Worm (Caenorhabditis elegans) whole organism, L4/young adult: ENCODE measurements around the gene R10H1.1.

Experiments
- W03F9.2 ChIP-seq: fragments of 150-350 bp; optimal IDR thresholded peaks from 2 replicates; lab custom pipeline; 2014; ENCODE audit warnings: missing biosample characterization, missing genetic modification characterization
- dao-5 ChIP-seq: sonication (generic microtip); optimal IDR thresholded peaks from 2 replicates; lab custom pipeline; 2016; ENCODE audit warnings: missing genotype, missing genetic modification characterization, moderate library complexity, missing compliant biosample characterization
- him-1 ChIP-seq: sonication (generic microtip); optimal IDR thresholded peaks from 2 replicates; lab custom pipeline; 2016; ENCODE audit warnings: missing genotype, missing genetic modification reagents, missing genetic modification characterization, missing compliant biosample characterization

DNA sequence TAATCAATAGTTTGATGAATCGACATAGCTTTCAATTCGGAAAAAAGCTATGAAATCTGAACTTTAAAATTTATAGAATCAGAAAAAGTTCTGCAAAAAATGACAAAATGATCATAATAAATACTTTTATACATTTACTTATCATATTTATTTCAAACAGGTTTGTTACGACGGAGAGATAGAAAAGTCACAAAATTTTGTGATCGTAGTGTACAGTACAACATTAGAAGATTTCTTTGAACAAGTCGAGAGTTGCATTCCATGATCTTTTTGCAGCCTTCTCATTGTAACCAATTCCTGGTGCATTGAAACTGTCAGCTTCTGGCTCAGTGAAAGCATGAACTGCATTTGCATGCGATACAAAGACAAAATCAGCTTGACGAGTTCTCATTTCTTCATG, 38.1 kb upstream of the R10H1.1 start, which contains the start of gene D1022.3:
- TF ChIP-seq W03F9.2 (tag; lab: Kevin White, UChicago) (no peak), dao-5 (no peak), him-1 (tag; lab: Kevin White, UChicago) (no peak)
